Worm (Caenorhabditis elegans) whole organism, L1 larva: ENCODE data around the gene F46G11.6.

ENCODE experiments used
- nhr-28 ChIP-seq: fragments of 150-350 bp; optimal IDR thresholded peaks from 2 replicates; lab custom pipeline; 2014; ENCODE audit warnings: missing biosample characterization, missing genetic modification characterization
- pqm-1 ChIP-seq: sonication (generic microtip); optimal IDR thresholded peaks from 3 replicates; lab custom pipeline; 2017; ENCODE audit warnings: missing biosample characterization, missing genetic modification characterization
- unc-130 ChIP-seq: fragments of 150-350 bp; optimal IDR thresholded peaks from 2 replicates; lab custom pipeline; 2017; ENCODE audit warnings: missing biosample characterization, missing genetic modification characterization, inconsistent platforms
- xbp-1 ChIP-seq: sonication (generic microtip); optimal IDR thresholded peaks from 2 replicates; lab custom pipeline; 2016; ENCODE audit warnings: missing genetic modification characterization, missing compliant biosample characterization

DNA sequence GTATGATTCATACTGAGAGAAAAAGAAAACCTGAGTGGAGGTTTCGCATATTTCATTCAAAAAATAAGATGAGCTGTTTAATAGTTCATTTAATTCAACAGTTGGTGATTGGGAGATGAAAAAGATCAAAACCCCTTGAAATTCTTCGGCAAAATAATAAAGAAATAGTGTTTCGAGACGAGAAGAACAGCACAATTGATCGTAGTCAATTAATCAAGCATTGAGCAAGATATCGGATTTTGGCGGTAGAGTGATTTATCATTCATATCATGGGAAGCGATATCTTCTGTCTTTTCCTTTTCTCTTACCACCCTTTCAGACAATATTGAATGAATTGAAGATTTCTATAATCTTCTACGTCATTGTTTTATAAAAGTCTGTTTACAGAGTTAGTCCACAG, 39.6 kb upstream of the F46G11.6 start:
- TF ChIP-seq unc-130 (tag; lab: Kevin White, UChicago): no peak
- no peak for TF ChIP-seq xbp-1
- TF ChIP-seq nhr-28: no peak
- no peak for TF ChIP-seq pqm-1 (tag; lab: Kevin White, UChicago)
